Fruit fly (Drosophila melanogaster): ENCODE results near the gene CG13045.

The CG13045 gene

DNA sequence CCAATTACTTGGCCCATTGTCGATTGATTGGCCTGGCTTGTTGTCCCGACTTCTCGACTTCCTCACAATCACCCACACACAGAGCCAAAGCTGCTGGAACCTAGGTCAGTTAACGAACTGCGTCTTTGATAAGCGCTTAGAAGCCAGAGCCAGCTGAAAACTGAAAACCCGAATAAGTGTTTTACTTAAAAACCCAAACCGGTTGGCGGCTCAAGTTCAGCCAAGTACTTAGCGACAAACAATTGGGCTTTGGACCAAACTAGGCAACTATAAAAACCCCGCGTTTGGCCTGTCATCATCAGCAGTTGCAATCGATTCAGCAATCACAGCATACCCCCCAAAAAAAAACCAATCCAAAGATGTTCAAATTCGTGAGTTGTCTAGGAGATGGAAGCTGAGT, 32.6 kb upstream of the CG13045 start, which contains the start of gene CG13059:
CG13059 (plus strand) TSS at position 301 of the 400 bp plus-strand sequence.
- no peak for TF ChIP-seq h (optimal IDR thresholded peaks at IDR 0.05)
- no peak for TF ChIP-seq Myc (optimal IDR thresholded peaks at IDR 0.05)
- TF ChIP-seq ttk (optimal IDR thresholded peaks at IDR 0.05): no peak
- TF ChIP-seq Sin3A (optimal IDR thresholded peaks at IDR 0.05): no peak
- no peak for TF ChIP-seq insv (optimal IDR thresholded peaks at IDR 0.05)
- no peak for TF ChIP-seq psq (optimal IDR thresholded peaks at IDR 0.05)

DNA sequence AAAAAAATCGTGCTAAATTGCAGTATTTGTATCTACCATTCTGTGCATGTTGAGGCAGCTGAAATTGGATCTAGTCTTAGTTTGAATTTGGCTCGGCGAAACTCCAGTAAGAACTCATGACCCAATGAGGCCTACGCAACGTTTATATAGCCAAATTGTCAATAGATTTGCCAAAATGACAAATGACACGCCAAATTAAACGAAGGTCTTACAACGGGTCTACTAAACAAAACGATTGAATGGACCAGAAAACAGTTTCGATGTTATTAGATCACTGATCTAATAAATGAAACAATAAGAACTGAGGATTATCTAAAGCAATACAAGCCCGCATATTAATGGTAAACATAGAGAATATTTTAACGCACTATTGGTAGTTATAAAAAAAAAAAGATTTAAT, 30.4 kb upstream of the CG13045 start, which contains the start of gene CG42718:
CG42718 (minus strand) TSS at position 101 of the 400 bp plus-strand sequence.
- TF ChIP-seq ttk (optimal IDR thresholded peaks at IDR 0.05) (no peak), Myc (optimal IDR thresholded peaks at IDR 0.05) (no peak)

DNA sequence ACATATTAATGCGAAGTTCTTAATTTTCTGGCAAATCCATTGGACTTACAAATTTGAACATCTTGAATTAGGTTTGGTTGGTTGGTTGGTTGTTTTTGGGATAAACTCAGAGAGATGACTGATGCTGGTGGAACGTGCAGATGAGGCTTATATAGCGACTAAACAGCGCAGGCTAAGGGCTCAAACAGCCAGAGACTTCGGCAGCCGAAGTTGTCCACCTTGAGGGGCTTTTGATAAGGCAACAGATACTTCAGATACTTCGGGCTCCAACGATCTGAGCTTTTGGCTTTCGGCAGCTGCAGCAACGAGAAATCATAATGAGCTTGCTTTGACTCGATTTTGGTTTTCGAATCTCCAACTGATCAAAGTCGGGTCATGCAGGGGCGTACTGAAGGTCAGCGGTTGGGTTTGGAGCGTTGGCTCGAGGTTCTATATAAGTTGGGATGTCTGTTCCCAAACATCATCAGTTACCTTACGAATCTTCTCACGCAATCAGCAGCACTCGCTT, 28.7 kb upstream of the CG13045 start, which contains the start of the genes CG13041 and CG13060:
CG13041 (minus strand) TSS at position 128 of the 508 bp plus-strand sequence.
CG13060 (plus strand) TSS at position 458 of the 508 bp plus-strand sequence.
- TF ChIP-seq ttk (optimal IDR thresholded peaks at IDR 0.05): no peak
- no peak for TF ChIP-seq h (optimal IDR thresholded peaks at IDR 0.05)
- TF ChIP-seq psq (optimal IDR thresholded peaks at IDR 0.05): no peak
- no peak for TF ChIP-seq insv (optimal IDR thresholded peaks at IDR 0.05)
- TF ChIP-seq Myc (optimal IDR thresholded peaks at IDR 0.05): no peak
- no peak for TF ChIP-seq Sin3A (optimal IDR thresholded peaks at IDR 0.05)

DNA sequence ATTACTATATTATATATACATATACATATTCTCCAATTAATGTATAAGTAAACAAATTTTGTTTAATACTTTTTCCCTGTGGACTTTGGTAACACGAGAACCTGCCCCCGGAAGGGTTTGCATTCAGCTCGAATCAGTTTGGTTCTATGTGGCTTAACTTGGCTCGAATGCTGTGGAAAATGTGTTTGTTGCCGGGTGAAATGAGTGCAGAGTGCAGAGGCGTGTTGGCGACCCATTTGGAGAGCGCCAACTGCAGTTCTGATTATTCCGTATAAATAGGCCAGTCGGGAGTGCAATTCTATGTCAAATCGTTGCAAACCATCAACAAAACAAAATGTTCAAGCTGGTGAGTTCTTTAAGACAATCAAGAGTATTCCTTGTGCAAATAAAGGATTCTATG, 27.0 kb upstream of the CG13045 start, which contains the start of gene Nplp3:
Nplp3 (plus strand) TSS at position 301 of the 400 bp plus-strand sequence.
- no peak for TF ChIP-seq insv (optimal IDR thresholded peaks at IDR 0.05)

DNA sequence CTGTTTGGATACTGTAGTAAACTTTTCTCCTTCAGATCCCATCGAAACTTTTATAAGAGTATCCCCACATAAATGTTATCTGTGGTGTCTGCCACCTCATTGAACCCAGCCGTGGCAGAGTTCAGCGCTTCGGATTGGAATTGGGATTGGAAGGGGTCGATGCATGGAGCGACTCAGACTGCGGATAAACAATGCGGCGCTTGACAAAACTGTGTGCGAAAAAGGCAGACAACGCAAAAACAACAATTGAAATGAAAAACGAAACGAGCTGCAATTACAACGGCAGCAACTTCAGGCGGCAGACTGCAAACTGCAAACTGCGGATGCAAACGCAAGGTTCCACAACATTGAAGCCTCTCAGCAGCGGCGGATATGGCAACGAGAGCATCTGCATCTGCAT, 23.2 kb upstream of the CG13045 start, which contains the start of gene CG13062:
CG13062 (plus strand) TSS at position 301 of the 400 bp plus-strand sequence.
- no peak for TF ChIP-seq psq (optimal IDR thresholded peaks at IDR 0.05)
- no peak for TF ChIP-seq Sin3A (optimal IDR thresholded peaks at IDR 0.05)
- TF ChIP-seq ttk (optimal IDR thresholded peaks at IDR 0.05): no peak
- no peak for TF ChIP-seq h (optimal IDR thresholded peaks at IDR 0.05)
- no peak for TF ChIP-seq Myc (optimal IDR thresholded peaks at IDR 0.05)
- no peak for TF ChIP-seq insv (optimal IDR thresholded peaks at IDR 0.05)

DNA sequence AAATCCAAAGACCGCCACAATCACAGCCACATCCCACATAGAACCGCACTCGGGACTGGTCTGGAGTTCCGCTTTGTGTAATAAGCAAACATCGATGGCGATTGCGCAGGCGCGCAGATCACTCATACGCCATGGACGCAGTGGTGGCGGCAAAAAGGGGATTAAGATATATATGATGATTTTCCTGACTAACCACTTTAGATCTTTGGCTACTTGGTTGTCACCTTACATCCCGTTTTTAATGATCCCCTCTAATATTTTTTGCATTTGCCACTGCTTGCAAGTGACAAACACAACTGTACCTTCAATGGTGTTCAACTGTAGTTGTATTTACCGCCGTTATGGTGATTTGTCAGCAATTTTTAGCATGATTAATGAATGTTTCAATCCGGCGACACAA, 19.2 kb upstream of the CG13045 start:
- TF ChIP-seq insv (optimal IDR thresholded peaks at IDR 0.05) (no peak), ttk (optimal IDR thresholded peaks at IDR 0.05) (no peak), psq (optimal IDR thresholded peaks at IDR 0.05) (no peak), Myc (optimal IDR thresholded peaks at IDR 0.05) (no peak), Sin3A (optimal IDR thresholded peaks at IDR 0.05) (no peak), h (optimal IDR thresholded peaks at IDR 0.05) (no peak)

DNA sequence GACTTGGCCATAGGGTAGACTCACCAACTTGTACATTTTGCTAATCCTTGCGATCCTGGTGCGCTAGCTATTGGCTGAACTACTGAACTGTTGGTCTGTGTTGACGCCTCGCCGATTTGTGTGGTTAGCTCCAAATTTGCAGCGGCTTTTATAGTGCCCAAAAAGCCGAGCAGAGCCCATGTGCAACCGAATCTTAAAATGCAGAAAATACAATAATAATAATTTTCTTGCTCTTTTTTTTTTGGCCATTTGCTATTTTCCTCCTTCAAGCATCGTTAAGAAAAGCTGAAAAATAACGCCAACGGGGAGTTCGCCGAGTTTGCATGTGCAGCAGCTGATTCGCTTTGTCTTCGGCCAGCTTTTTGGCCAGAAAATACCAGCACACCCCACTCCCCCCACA, 17.6 kb upstream of the CG13045 start, which contains the start of gene CG13042:
CG13042 (minus strand) TSS at position 101 of the 400 bp plus-strand sequence.
- no peak for TF ChIP-seq ttk (optimal IDR thresholded peaks at IDR 0.05)
- TF ChIP-seq Myc (optimal IDR thresholded peaks at IDR 0.05): no peak
- no peak for TF ChIP-seq psq (optimal IDR thresholded peaks at IDR 0.05)
- no peak for TF ChIP-seq h (optimal IDR thresholded peaks at IDR 0.05)
- no peak for TF ChIP-seq Sin3A (optimal IDR thresholded peaks at IDR 0.05)
- no peak for TF ChIP-seq insv (optimal IDR thresholded peaks at IDR 0.05)

DNA sequence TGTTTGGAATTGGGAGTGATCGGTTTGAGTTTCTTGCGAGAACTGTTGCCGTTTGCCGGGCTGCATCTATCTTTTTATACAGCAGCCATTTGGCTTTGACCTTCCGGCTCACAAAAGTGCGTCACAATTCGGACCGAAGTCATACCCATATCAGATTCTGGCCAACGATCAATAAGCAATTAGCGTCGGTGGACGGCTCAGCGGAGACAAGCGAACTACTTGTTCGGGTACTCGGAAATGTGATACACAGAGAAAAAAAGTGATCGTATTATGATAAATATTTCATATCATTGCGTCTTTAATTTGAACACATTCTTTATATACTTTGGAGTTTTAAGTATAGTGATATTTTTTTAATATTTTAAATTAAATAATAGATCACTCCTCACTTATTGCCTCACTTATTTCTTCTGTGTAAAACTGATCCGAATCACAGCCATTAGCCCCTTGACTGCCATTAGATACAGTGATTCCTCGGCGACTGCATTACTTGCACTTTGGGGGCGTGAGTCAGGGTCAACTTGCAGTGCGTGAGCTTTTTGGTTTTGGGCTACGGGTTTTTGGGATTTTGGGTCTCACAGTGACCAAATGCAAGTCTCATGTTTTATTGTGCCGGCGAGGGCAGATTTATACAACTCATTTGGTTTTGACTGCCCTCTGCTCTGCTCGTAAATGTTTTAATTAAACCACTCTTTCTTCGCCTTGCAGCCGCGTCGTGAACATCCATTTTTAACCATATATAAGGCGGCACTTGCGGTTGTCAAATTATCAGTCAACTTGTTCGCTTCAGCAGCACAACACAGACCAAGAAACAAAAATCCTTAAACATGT, 15.3 kb upstream of the CG13045 start, which contains the start of the genes CG13043 and CG13063:
CG13043 (minus strand) TSS at position 51 of the 831 bp plus-strand sequence.
CG13063 (plus strand) TSS at position 781 of the 831 bp plus-strand sequence.
- no peak for TF ChIP-seq psq (optimal IDR thresholded peaks at IDR 0.05)
- TF ChIP-seq Sin3A (optimal IDR thresholded peaks at IDR 0.05): no peak
- no peak for TF ChIP-seq h (optimal IDR thresholded peaks at IDR 0.05)
- TF ChIP-seq insv (optimal IDR thresholded peaks at IDR 0.05): no peak
- no peak for TF ChIP-seq Myc (optimal IDR thresholded peaks at IDR 0.05)
- no peak for TF ChIP-seq ttk (optimal IDR thresholded peaks at IDR 0.05)

DNA sequence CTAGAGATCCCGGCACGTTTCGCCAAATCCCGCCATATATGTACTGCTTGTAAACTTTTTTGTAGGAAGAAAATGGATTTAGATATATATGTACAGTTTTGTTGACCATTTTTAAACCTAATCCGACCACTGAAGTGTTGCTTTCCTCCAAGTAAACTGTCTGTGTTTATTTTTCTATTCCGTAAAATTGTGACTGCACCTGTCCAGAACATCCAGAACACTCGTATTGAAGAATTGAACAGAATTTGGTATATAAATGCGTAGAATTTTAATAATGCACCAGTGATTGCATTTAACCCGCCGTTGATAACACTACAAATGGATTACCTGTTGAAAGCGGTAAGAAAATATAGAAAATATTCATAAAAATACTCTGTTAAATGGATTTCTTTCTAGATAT, 13.2 kb upstream of the CG13045 start, which contains the start of gene CG43249:
CG43249 (plus strand) TSS at position 301 of the 400 bp plus-strand sequence.
- TF ChIP-seq psq (optimal IDR thresholded peaks at IDR 0.05) (no peak), h (optimal IDR thresholded peaks at IDR 0.05) (no peak), ttk (optimal IDR thresholded peaks at IDR 0.05) (no peak), Myc (optimal IDR thresholded peaks at IDR 0.05) (no peak), Sin3A (optimal IDR thresholded peaks at IDR 0.05) (no peak), insv (optimal IDR thresholded peaks at IDR 0.05) (no peak)

DNA sequence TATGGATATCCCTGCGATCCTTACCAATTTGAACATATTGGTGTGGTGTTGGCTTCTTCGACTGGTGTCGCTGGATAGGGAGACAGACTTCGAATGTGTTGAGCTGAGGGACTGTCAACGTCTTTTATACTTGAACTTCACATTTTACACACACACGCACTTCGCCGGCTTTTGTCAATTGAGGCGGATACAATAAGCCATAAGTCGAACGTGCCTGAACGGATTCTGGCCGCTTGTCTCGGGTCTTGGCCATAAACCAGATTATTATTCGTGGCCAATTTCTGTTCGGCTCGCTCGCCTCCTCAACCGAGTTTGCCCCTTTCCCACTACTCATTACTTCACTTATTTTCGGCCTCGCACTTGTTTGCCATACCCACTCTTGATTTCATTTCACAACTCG, 12.3 kb upstream of the CG13045 start, which contains the start of gene CG13044:
CG13044 (minus strand) TSS at position 101 of the 400 bp plus-strand sequence.
- TF ChIP-seq ttk (optimal IDR thresholded peaks at IDR 0.05): no peak
- TF ChIP-seq Myc (optimal IDR thresholded peaks at IDR 0.05): no peak
- TF ChIP-seq Sin3A (optimal IDR thresholded peaks at IDR 0.05): no peak
- no peak for TF ChIP-seq h (optimal IDR thresholded peaks at IDR 0.05)
- no peak for TF ChIP-seq psq (optimal IDR thresholded peaks at IDR 0.05)
- no peak for TF ChIP-seq insv (optimal IDR thresholded peaks at IDR 0.05)

DNA sequence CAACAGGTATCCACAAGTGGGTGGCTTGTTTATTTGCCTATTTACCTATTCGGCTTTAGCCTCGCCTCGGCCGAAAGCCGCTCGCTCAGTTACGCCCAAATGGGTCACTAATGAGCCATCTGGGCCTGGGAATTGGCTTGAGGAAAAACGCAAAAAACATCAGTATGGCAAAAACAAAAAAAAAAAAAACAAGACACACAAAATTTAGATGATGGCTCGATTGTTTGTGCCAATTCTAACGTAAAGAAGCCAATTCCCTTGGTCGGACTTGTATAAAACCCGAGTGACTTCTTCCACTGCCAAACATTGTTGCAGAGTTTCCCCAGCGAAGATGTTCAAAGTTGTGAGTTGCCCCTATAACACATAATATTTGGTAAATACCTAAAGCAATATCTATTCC, 10.4 kb upstream of the CG13045 start, which contains the start of gene CG4982:
CG4982 (plus strand) TSS at position 301 of the 400 bp plus-strand sequence.
- no peak for TF ChIP-seq insv (optimal IDR thresholded peaks at IDR 0.05)
- no peak for TF ChIP-seq psq (optimal IDR thresholded peaks at IDR 0.05)
- no peak for TF ChIP-seq Sin3A (optimal IDR thresholded peaks at IDR 0.05)
- no peak for TF ChIP-seq h (optimal IDR thresholded peaks at IDR 0.05)
- no peak for TF ChIP-seq Myc (optimal IDR thresholded peaks at IDR 0.05)
- no peak for TF ChIP-seq ttk (optimal IDR thresholded peaks at IDR 0.05)

DNA sequence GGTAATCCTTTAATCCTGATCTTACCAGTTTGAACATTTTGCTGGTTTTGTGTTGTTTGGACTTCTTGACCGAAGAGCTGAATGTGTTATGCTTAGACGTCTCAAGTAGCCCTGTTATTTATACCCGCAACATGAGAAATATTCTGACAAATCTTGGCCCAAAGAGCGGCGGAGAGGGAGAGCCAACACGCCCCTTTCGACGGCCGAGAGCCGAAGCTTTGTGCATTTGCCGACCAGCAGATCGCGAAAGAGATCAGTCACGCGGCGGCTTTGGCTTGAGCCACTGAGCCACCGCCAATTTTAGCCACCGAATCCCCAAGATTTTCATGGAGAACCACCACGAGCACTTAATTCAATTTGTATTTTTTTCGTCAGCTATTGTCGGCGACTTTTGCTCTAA, 4.7 kb upstream of the CG13045 start, which contains the start of gene CG4962:
CG4962 (minus strand) TSS at position 101 of the 400 bp plus-strand sequence.
- TF ChIP-seq Sin3A (optimal IDR thresholded peaks at IDR 0.05): no peak
- no peak for TF ChIP-seq insv (optimal IDR thresholded peaks at IDR 0.05)
- no peak for TF ChIP-seq h (optimal IDR thresholded peaks at IDR 0.05)
- no peak for TF ChIP-seq psq (optimal IDR thresholded peaks at IDR 0.05)
- TF ChIP-seq Myc (optimal IDR thresholded peaks at IDR 0.05): no peak
- TF ChIP-seq ttk (optimal IDR thresholded peaks at IDR 0.05): no peak

Data from Kc167 (cell line).